Worm (Caenorhabditis elegans) whole organism, late embryonic: Measurements from ENCODE around the gene ins-35.

Experiments used
- C08G9.2 ChIP-seq: sonication (generic microtip); optimal IDR thresholded peaks from 2 replicates; lab custom pipeline; 2016; ENCODE audit warnings: mild to moderate bottlenecking, missing genetic modification characterization, moderate library complexity, missing compliant biosample characterization
- C38D4.7 ChIP-seq: fragments of 200-800 bp; sonication (Bioruptor generic); optimal IDR thresholded peaks from 2 replicates; lab custom pipeline; 2018; ENCODE audit warnings: mild to moderate bottlenecking, missing genetic modification characterization, moderate library complexity, missing compliant biosample characterization
- F13H6.1 ChIP-seq: sonication (generic microtip); optimal IDR thresholded peaks from 2 replicates; lab custom pipeline; 2016; ENCODE audit warnings: missing genetic modification characterization, missing compliant biosample characterization
- K09A11.1 ChIP-seq: sonication (generic microtip); optimal IDR thresholded peaks from 2 replicates; lab custom pipeline; 2017; ENCODE audit warnings: antibody characterized with exemption, mild to moderate bottlenecking, missing genetic modification characterization, missing compliant biosample characterization; ENCODE audit not compliant: insufficient read depth
- Y22D7AL.16 ChIP-seq: sonication (generic microtip); optimal IDR thresholded peaks from 2 replicates; lab custom pipeline; 2016; ENCODE audit warnings: missing genetic modification characterization, missing compliant biosample characterization
- ahr-1 ChIP-seq: sonication (generic microtip); optimal IDR thresholded peaks from 2 replicates; lab custom pipeline; 2016; ENCODE audit warnings: missing genetic modification characterization, missing compliant biosample characterization
- ceh-14 ChIP-seq: sonication (generic microtip); optimal IDR thresholded peaks from 2 replicates; lab custom pipeline; 2016; ENCODE audit warnings: missing genotype, missing genetic modification characterization, missing compliant biosample characterization
- ceh-2 ChIP-seq: sonication (generic microtip); optimal IDR thresholded peaks from 2 replicates; lab custom pipeline; 2016; ENCODE audit warnings: missing genotype, missing genetic modification characterization, missing compliant biosample characterization
- ceh-30 ChIP-seq: fragments of 150-350 bp; optimal IDR thresholded peaks from 2 replicates; lab custom pipeline; 2014; ENCODE audit warnings: missing biosample characterization, missing genetic modification characterization
- ceh-31 ChIP-seq: sonication (generic microtip); optimal IDR thresholded peaks from 2 replicates; lab custom pipeline; 2016; ENCODE audit warnings: missing genetic modification characterization, missing compliant biosample characterization
- ceh-48 ChIP-seq: sonication (generic microtip); optimal IDR thresholded peaks from 2 replicates; lab custom pipeline; 2016; ENCODE audit warnings: missing genetic modification characterization, inconsistent platforms, missing compliant biosample characterization
- ceh-9 ChIP-seq: sonication (generic microtip); optimal IDR thresholded peaks from 2 replicates; lab custom pipeline; 2016; ENCODE audit warnings: mild to moderate bottlenecking, missing genetic modification characterization, inconsistent platforms, missing compliant biosample characterization
- che-1 ChIP-seq: sonication (generic microtip); optimal IDR thresholded peaks from 2 replicates; lab custom pipeline; 2016; ENCODE audit warnings: mild to moderate bottlenecking, missing genetic modification characterization, missing compliant biosample characterization
- dmd-4 ChIP-seq: sonication (generic microtip); optimal IDR thresholded peaks from 2 replicates; lab custom pipeline; 2016; ENCODE audit warnings: borderline replicate concordance, missing genetic modification characterization, missing compliant biosample characterization
- dve-1 ChIP-seq: sonication (generic microtip); optimal IDR thresholded peaks from 2 replicates; lab custom pipeline; 2017; ENCODE audit warnings: antibody characterized with exemption, mild to moderate bottlenecking, missing genetic modification characterization, missing compliant biosample characterization
- ets-4 ChIP-seq: sonication (generic microtip); optimal IDR thresholded peaks from 2 replicates; lab custom pipeline; 2016; ENCODE audit warnings: missing genetic modification characterization, missing compliant biosample characterization
- eyg-1 ChIP-seq: sonication (generic microtip); optimal IDR thresholded peaks from 2 replicates; lab custom pipeline; 2016; ENCODE audit warnings: missing genotype, missing genetic modification characterization, missing compliant biosample characterization
- fax-1 ChIP-seq: sonication (generic microtip); optimal IDR thresholded peaks from 2 replicates; lab custom pipeline; 2016; ENCODE audit warnings: missing genotype, missing genetic modification characterization, missing compliant biosample characterization
- gmeb-2 ChIP-seq: sonication (generic microtip); optimal IDR thresholded peaks from 2 replicates; lab custom pipeline; 2016; ENCODE audit warnings: missing genetic modification characterization, inconsistent platforms, missing compliant biosample characterization
- hlh-13 ChIP-seq: fragments of 200-800 bp; sonication (Bioruptor generic); optimal IDR thresholded peaks from 2 replicates; lab custom pipeline; 2018; ENCODE audit warnings: mild to moderate bottlenecking, missing genetic modification characterization, missing compliant biosample characterization
- hlh-30 ChIP-seq: sonication (generic microtip); optimal IDR thresholded peaks from 2 replicates; lab custom pipeline; 2017; ENCODE audit warnings: antibody characterized with exemption, missing genetic modification characterization, missing compliant biosample characterization; ENCODE audit not compliant: insufficient read depth
- hlh-6 ChIP-seq: sonication (generic microtip); optimal IDR thresholded peaks from 2 replicates; lab custom pipeline; 2016; ENCODE audit warnings: missing genotype, missing genetic modification characterization, missing compliant biosample characterization
- madf-2 ChIP-seq: sonication (generic microtip); optimal IDR thresholded peaks from 2 replicates; lab custom pipeline; 2017; ENCODE audit warnings: missing genetic modification characterization, missing compliant biosample characterization
- mec-3 ChIP-seq: sonication (generic microtip); optimal IDR thresholded peaks from 2 replicates; lab custom pipeline; 2016; ENCODE audit warnings: borderline replicate concordance, missing genetic modification characterization, missing compliant biosample characterization
- nfya-1 ChIP-seq: sonication (generic microtip); optimal IDR thresholded peaks from 2 replicates; lab custom pipeline; 2017; ENCODE audit warnings: missing genetic modification characterization, mild to moderate bottlenecking, missing compliant biosample characterization, antibody characterized with exemption, moderate library complexity
- nhr-11 ChIP-seq: fragments of 150-350 bp; optimal IDR thresholded peaks from 2 replicates; lab custom pipeline; 2014; ENCODE audit warnings: missing biosample characterization, missing genetic modification characterization
- npax-4 ChIP-seq: sonication (generic microtip); optimal IDR thresholded peaks from 2 replicates; lab custom pipeline; 2016; ENCODE audit warnings: missing genetic modification characterization, missing compliant biosample characterization
- odd-2 ChIP-seq: sonication (generic microtip); optimal IDR thresholded peaks from 2 replicates; lab custom pipeline; 2017; ENCODE audit warnings: antibody characterized with exemption, mild to moderate bottlenecking, missing genetic modification characterization, missing compliant biosample characterization
- pag-3 ChIP-seq: sonication (generic microtip); optimal IDR thresholded peaks from 2 replicates; lab custom pipeline; 2016; ENCODE audit warnings: missing compliant biosample characterization, missing genetic modification characterization, borderline replicate concordance
- pha-4 ChIP-seq: fragments of 150-350 bp; optimal IDR thresholded peaks from 2 replicates; lab custom pipeline; 2018; ENCODE audit warnings: missing biosample characterization, missing genetic modification reagents, missing genetic modification characterization
- pqm-1 ChIP-seq: sonication (generic microtip); optimal IDR thresholded peaks from 2 replicates; lab custom pipeline; 2016; ENCODE audit warnings: missing genetic modification characterization, missing compliant biosample characterization
- ref-2 ChIP-seq: sonication (generic microtip); optimal IDR thresholded peaks from 2 replicates; lab custom pipeline; 2016; ENCODE audit warnings: missing genetic modification characterization, missing compliant biosample characterization
- rnt-1 ChIP-seq: sonication (generic microtip); optimal IDR thresholded peaks from 2 replicates; lab custom pipeline; 2016; ENCODE audit warnings: missing genetic modification characterization, missing compliant biosample characterization
- sox-2 ChIP-seq: fragments of 200-800 bp; sonication (Bioruptor generic); IDR thresholded peaks from 2 replicates; pipeline ENCODE4 v1.3.6; 2022; ENCODE audit warnings: missing genetic modification reagents, missing genetic modification characterization, missing compliant biosample characterization
- sox-4 ChIP-seq: sonication (generic microtip); optimal IDR thresholded peaks from 2 replicates; lab custom pipeline; 2017; ENCODE audit warnings: mild to moderate bottlenecking, missing genetic modification characterization, inconsistent platforms, missing compliant biosample characterization
- syd-9 ChIP-seq: sonication (generic microtip); optimal IDR thresholded peaks from 2 replicates; lab custom pipeline; 2016; ENCODE audit warnings: mild to moderate bottlenecking, missing genetic modification characterization, moderate library complexity, missing compliant biosample characterization
- tbx-2 ChIP-seq: sonication (generic microtip); optimal IDR thresholded peaks from 2 replicates; lab custom pipeline; 2016; ENCODE audit warnings: missing genetic modification characterization, missing compliant biosample characterization
- tbx-7 ChIP-seq: sonication (generic microtip); optimal IDR thresholded peaks from 2 replicates; lab custom pipeline; 2016; ENCODE audit warnings: missing genotype, missing genetic modification characterization, missing compliant biosample characterization
- unc-3 ChIP-seq, 2 experiments: fragments of 200-800 bp in 1 of 2; sonication (Bioruptor generic) in 1 of 2; sonication (generic microtip) in 1 of 2; conservative IDR thresholded peaks in 1 of 2; optimal IDR thresholded peaks in 1 of 2; 2 replicates each; pipeline versions ENCODE4 v1.3.6 to Lab custom; 2016 to 2022; ENCODE audit warnings: missing compliant biosample characterization in 2 of 2, missing genetic modification characterization in 2 of 2, missing genetic modification reagents in 1 of 2
- unc-42 ChIP-seq: sonication (generic microtip); optimal IDR thresholded peaks from 2 replicates; lab custom pipeline; 2016; ENCODE audit warnings: missing genotype, missing genetic modification characterization, missing compliant biosample characterization
- unc-55 ChIP-seq: sonication (generic microtip); optimal IDR thresholded peaks from 2 replicates; lab custom pipeline; 2017; ENCODE audit warnings: missing biosample characterization, missing genetic modification reagents, missing genetic modification characterization
- zip-5 ChIP-seq: sonication (generic microtip); optimal IDR thresholded peaks from 2 replicates; lab custom pipeline; 2016; ENCODE audit warnings: missing genetic modification characterization, missing compliant biosample characterization
- ztf-16 ChIP-seq: sonication (generic microtip); optimal IDR thresholded peaks from 2 replicates; lab custom pipeline; 2017; ENCODE audit warnings: missing genetic modification characterization, missing compliant biosample characterization

The ins-35 gene

ce11 chrV:20386942-20387341 is 11.6 kb downstream of the ins-35 start, which contains the start of gene K02E2.7:
Gene K02E2.7 (minus strand): TSS chrV:20387042.
- no peak for TF ChIP-seq hlh-30 (tag; lab: Kevin White, UChicago)
- TF ChIP-seq ets-4 (tag; lab: Kevin White, UChicago), result no peak
- no peak for TF ChIP-seq unc-42
- TF ChIP-seq ceh-30 (tag; lab: Kevin White, UChicago), result no peak
- no peak for TF ChIP-seq fax-1 (tag; lab: Kevin White, UChicago)
- no peak for TF ChIP-seq zip-5 (tag; lab: Kevin White, UChicago)
- no peak for TF ChIP-seq pag-3 (tag; lab: Kevin White, UChicago)
- no peak for TF ChIP-seq tbx-7
- TF ChIP-seq ceh-48 (tag; lab: Kevin White, UChicago), result no peak
- no peak for TF ChIP-seq unc-3 (GFP tag; conservative IDR thresholded peaks at IDR 0.05; lab: Robert Waterston, UW)
- no peak for TF ChIP-seq unc-3 (tag; optimal IDR thresholded peaks at IDR 0.05; lab: Kevin White, UChicago)
- no peak for TF ChIP-seq npax-4 (tag; lab: Kevin White, UChicago)
- TF ChIP-seq ceh-2 (tag; lab: Kevin White, UChicago), result no peak
- no peak for TF ChIP-seq K09A11.1 (tag; lab: Kevin White, UChicago)
- no peak for TF ChIP-seq C38D4.7
- TF ChIP-seq pqm-1, result no peak
- TF ChIP-seq sox-4, result no peak
- no peak for TF ChIP-seq F13H6.1
- TF ChIP-seq che-1 (tag; lab: Kevin White, UChicago), result no peak
- no peak for TF ChIP-seq hlh-6 (tag; lab: Kevin White, UChicago)
- no peak for TF ChIP-seq odd-2 (tag; lab: Kevin White, UChicago)
- TF ChIP-seq, all 69 proteins: peak for 0

DNA sequence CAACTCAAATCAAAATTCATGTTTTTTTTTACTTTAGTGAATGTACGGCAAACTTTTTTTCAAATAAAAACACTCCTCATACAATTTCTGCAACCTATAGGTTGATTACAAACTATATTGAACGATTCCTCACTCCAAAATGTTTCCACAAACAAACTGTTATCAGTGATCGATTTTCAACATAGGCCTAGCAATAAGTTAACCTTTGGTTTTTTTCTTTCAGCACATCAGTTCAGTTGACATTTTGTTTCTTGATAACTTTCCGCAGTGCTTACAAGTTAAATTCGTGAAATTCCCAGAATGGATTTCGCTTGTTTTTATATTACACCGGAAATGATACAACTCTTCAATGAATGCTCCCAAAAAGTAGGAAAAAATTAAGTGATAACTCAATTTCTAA is 12.1 kb downstream of the ins-35 start, which contains the start of gene F53H2.1:
F53H2.1 (plus strand) TSS at position 301 of the 400 bp plus-strand sequence.
- TF ChIP-seq C08G9.2 (tag; lab: Kevin White, UChicago), result no peak
- no peak for TF ChIP-seq tbx-2
- no peak for TF ChIP-seq Y22D7AL.16 (tag; lab: Kevin White, UChicago)
- TF ChIP-seq ceh-31 (tag; lab: Kevin White, UChicago), result no peak
- no peak for TF ChIP-seq gmeb-2
- no peak for TF ChIP-seq npax-4 (tag; lab: Kevin White, UChicago)
- no peak for TF ChIP-seq mec-3 (tag; lab: Kevin White, UChicago)
- no peak for TF ChIP-seq ceh-14 (tag; lab: Kevin White, UChicago)
- TF ChIP-seq F13H6.1, result no peak
- no peak for TF ChIP-seq ets-4 (tag; lab: Kevin White, UChicago)
- no peak for TF ChIP-seq ref-2 (tag; lab: Kevin White, UChicago)
- TF ChIP-seq hlh-13 (GFP tag; lab: Kevin White, UChicago), result no peak
- no peak for TF ChIP-seq ahr-1
- TF ChIP-seq pha-4 (tag; lab: Kevin White, UChicago), result no peak
- TF ChIP-seq pag-3 (tag; lab: Kevin White, UChicago), result no peak
- TF ChIP-seq dmd-4 (tag; lab: Kevin White, UChicago), result no peak
- no peak for TF ChIP-seq ceh-9 (tag; lab: Kevin White, UChicago)
- no peak for TF ChIP-seq syd-9

DNA sequence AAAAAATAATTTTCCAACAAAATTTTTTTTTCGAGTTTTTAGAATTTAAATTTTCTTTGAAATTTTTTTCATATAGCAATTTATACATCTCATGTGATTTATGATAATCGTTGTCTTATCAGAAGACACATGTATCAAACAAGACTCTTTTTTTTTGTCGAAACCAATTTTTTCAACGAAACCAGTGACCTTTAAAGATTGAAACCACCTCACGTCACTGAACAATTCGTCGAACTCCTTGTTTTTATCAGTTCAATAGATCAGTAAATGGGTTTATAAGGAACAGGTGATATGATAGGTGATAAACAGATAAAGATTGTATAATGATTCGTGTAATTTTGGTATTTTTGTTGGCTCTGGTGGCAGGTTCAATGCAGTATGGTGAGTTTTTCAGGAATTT is 18.4 kb downstream of the ins-35 start, which contains the start of gene cnc-7:
cnc-7 (plus strand) TSS at position 301 of the 400 bp plus-strand sequence.
- no peak for TF ChIP-seq ceh-31 (tag; lab: Kevin White, UChicago)
- no peak for TF ChIP-seq eyg-1
- TF ChIP-seq nhr-11, result no peak
- no peak for TF ChIP-seq unc-55 (GFP tag; lab: Kevin White, UChicago)
- TF ChIP-seq zip-5 (tag; lab: Kevin White, UChicago), result no peak
- no peak for TF ChIP-seq hlh-30 (tag; lab: Kevin White, UChicago)
- no peak for TF ChIP-seq che-1 (tag; lab: Kevin White, UChicago)
- no peak for TF ChIP-seq rnt-1 (tag; lab: Kevin White, UChicago)
- TF ChIP-seq hlh-13 (GFP tag; lab: Kevin White, UChicago), result no peak
- no peak for TF ChIP-seq ceh-48 (tag; lab: Kevin White, UChicago)
- TF ChIP-seq sox-2 (GFP tag; lab: Robert Waterston, UW), result no peak
- no peak for TF ChIP-seq nfya-1 (tag; lab: Kevin White, UChicago)
- no peak for TF ChIP-seq ztf-16 (tag; lab: Kevin White, UChicago)
- no peak for TF ChIP-seq dve-1 (tag; lab: Kevin White, UChicago)
- no peak for TF ChIP-seq madf-2 (tag; lab: Kevin White, UChicago)
